Fruit fly (Drosophila melanogaster): ENCODE results near the gene CG43391.

Gene CG43391

DNA sequence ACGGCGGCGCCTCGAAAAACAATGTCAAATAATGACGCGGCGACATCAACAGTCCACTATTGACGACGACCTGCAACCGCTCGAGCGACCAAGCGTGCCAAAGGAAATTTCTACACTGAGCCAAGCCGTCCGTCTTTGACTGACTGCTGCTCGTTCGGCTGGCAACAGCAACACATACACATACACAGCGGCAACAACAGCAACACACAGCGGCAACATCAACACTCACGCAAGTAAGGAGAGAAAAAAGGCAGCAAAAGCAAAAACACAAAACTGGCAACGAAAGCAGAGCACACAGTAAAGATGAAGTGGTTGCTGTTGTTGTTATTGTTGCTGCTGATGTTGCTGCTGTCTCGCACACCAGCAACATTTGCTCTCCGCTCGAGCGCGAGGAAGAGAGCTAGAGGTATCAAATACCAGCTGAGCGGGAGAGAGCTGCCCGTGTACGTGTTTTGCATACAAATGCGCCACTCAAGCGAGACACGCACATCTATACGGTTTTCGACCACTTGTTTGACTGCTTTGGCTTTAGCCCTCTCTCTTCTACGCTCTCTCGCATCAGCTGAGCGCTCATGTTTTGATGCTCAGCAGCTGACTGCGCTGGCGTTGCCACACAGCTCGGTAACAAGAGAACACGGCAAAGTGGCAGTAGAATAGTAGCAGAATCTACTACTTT lies 27.7 kb downstream of the CG43391 start (continued):
- TF ChIP-seq trh (GFP tag; optimal IDR thresholded peaks at IDR 0.05), result no peak
- no peak for TF ChIP-seq Atf-2 (GFP tag; optimal IDR thresholded peaks at IDR 0.05)
- no peak for TF ChIP-seq ara (GFP tag; IDR thresholded peaks at IDR 0.05)
- TF ChIP-seq Hsf (GFP tag; optimal IDR thresholded peaks at IDR 0.05), result no peak
- no peak for TF ChIP-seq CG1603 (tag; optimal IDR thresholded peaks at IDR 0.05)
- TF ChIP-seq dysf (GFP tag; IDR thresholded peaks at IDR 0.05), result no peak
- 0 out of 2 replicates have a peak, but pooled peaks have one; percentile 31 for TF ChIP-seq CG32532 (GFP tag; IDR thresholded peaks at IDR 0.05)
- TF ChIP-seq Asciz (GFP tag; optimal IDR thresholded peaks at IDR 0.05), result no peak
- no peak for TF ChIP-seq Hmx (GFP tag; optimal IDR thresholded peaks at IDR 0.05)
- no peak for TF ChIP-seq CG15073 (GFP tag; optimal IDR thresholded peaks at IDR 0.05)
- TF ChIP-seq CG18764 (GFP tag; optimal IDR thresholded peaks at IDR 0.05), result no peak
- peak; percentile 78 for TF ChIP-seq CG34376 (GFP tag; optimal IDR thresholded peaks at IDR 0.05)
- peak; percentile 63 for TF ChIP-seq Hmr (GFP tag; optimal IDR thresholded peaks at IDR 0.05)
- TF ChIP-seq CG32772 (GFP tag; IDR thresholded peaks at IDR 0.05), result no peak
- TF ChIP-seq CG12071 (GFP tag; optimal IDR thresholded peaks at IDR 0.05), result peak; percentile 69
- TF ChIP-seq CG1024 (GFP tag; IDR thresholded peaks at IDR 0.05), result 0 out of 2 replicates have a peak, but pooled peaks have one; percentile 6
- peak; percentile 80 for TF ChIP-seq hbn (GFP tag; IDR thresholded peaks at IDR 0.05; ENCODE audit: partially characterized antibody)
- no peak for TF ChIP-seq Sox102F (GFP tag; optimal IDR thresholded peaks at IDR 0.05)
- no peak for TF ChIP-seq zfh2 (GFP tag; optimal IDR thresholded peaks at IDR 0.05)
- TF ChIP-seq gcm (GFP tag; optimal IDR thresholded peaks at IDR 0.05), result peak; percentile 56
- no peak for TF ChIP-seq lov (optimal IDR thresholded peaks at IDR 0.05)
- peak; percentile 68; the same call in 1 of the 3 replicates for TF ChIP-seq lov (GFP tag; IDR thresholded peaks at IDR 0.05)
- TF ChIP-seq Dfd (GFP tag; optimal IDR thresholded peaks at IDR 0.05), result no peak
- no peak for TF ChIP-seq seq (GFP tag; IDR thresholded peaks at IDR 0.05)
- TF ChIP-seq Nf-YB (GFP tag; optimal IDR thresholded peaks at IDR 0.05), result peak; percentile 47
- TF ChIP-seq CG12104 (GFP tag; optimal IDR thresholded peaks at IDR 0.05), result no peak
- TF ChIP-seq nmo (GFP tag; optimal IDR thresholded peaks at IDR 0.05), result peak; percentile 4
- TF ChIP-seq CG3281 (GFP tag; optimal IDR thresholded peaks at IDR 0.05), result no peak
- TF ChIP-seq so (GFP tag; IDR thresholded peaks at IDR 0.05), result peak; percentile 79; the same call in 2 of the 3 replicates
- no peak for TF ChIP-seq Neu2 (GFP tag; optimal IDR thresholded peaks at IDR 0.05; ENCODE audit: borderline replicate concordance)
- no peak for TF ChIP-seq schlank (tag; optimal IDR thresholded peaks at IDR 0.05)
- no peak for TF ChIP-seq CG10959 (GFP tag; IDR thresholded peaks at IDR 0.05)
- TF ChIP-seq CG6254 (GFP tag; optimal IDR thresholded peaks at IDR 0.05), result peak; percentile 22
- TF ChIP-seq sd (tag; optimal IDR thresholded peaks at IDR 0.05), result peak; percentile 57
- TF ChIP-seq B-H1 (GFP tag; IDR thresholded peaks at IDR 0.05), result no peak; the same call in 2 of the 3 replicates
- no peak for TF ChIP-seq CG7271 (tag; optimal IDR thresholded peaks at IDR 0.05)
- no peak for TF ChIP-seq aop (GFP tag; IDR thresholded peaks at IDR 0.05)
- TF ChIP-seq ken (GFP tag; IDR thresholded peaks at IDR 0.05), result 0 out of 3 replicates have a peak, but pooled peaks have one; percentile 40
- TF ChIP-seq lola (GFP tag; optimal IDR thresholded peaks at IDR 0.05), result no peak
- peak; percentile 86 for TF ChIP-seq HmgZ (tag; optimal IDR thresholded peaks at IDR 0.05)
- no peak for TF ChIP-seq fd102C (GFP tag; optimal IDR thresholded peaks at IDR 0.05)
- peak; percentile 58; the same call in 1 of the 2 replicates for TF ChIP-seq CG42726 (GFP tag; IDR thresholded peaks at IDR 0.05; ENCODE audit: partially characterized antibody)
- TF ChIP-seq gsb-n (tag; optimal IDR thresholded peaks at IDR 0.05), result peak; percentile 14
- no peak for TF ChIP-seq jumu (GFP tag; optimal IDR thresholded peaks at IDR 0.05)
- TF ChIP-seq gfzf (GFP tag; optimal IDR thresholded peaks at IDR 0.05), result no peak
- TF ChIP-seq CG7745 (tag; optimal IDR thresholded peaks at IDR 0.05), result no peak
- TF ChIP-seq cad (GFP tag; optimal IDR thresholded peaks at IDR 0.05), result no peak
- no peak for TF ChIP-seq CG12299 (tag; optimal IDR thresholded peaks at IDR 0.05)
- no peak for TF ChIP-seq p53 (GFP tag; optimal IDR thresholded peaks at IDR 0.05)
- peak; percentile 59 for TF ChIP-seq BtbVII (GFP tag; optimal IDR thresholded peaks at IDR 0.05)
